Fruit fly (Drosophila melanogaster) S2 (cell line): ENCODE measurements around the gene Teh1.

Experiments
- CG8478 ChIP-seq: fragments of >200 bp; optimal IDR thresholded peaks from 2 replicates; lab custom pipeline; 2018
- CTCF ChIP-seq, 2 experiments: fragments of >200 bp; optimal IDR thresholded peaks; 2 replicates each; lab custom pipeline; 2018

DNA sequence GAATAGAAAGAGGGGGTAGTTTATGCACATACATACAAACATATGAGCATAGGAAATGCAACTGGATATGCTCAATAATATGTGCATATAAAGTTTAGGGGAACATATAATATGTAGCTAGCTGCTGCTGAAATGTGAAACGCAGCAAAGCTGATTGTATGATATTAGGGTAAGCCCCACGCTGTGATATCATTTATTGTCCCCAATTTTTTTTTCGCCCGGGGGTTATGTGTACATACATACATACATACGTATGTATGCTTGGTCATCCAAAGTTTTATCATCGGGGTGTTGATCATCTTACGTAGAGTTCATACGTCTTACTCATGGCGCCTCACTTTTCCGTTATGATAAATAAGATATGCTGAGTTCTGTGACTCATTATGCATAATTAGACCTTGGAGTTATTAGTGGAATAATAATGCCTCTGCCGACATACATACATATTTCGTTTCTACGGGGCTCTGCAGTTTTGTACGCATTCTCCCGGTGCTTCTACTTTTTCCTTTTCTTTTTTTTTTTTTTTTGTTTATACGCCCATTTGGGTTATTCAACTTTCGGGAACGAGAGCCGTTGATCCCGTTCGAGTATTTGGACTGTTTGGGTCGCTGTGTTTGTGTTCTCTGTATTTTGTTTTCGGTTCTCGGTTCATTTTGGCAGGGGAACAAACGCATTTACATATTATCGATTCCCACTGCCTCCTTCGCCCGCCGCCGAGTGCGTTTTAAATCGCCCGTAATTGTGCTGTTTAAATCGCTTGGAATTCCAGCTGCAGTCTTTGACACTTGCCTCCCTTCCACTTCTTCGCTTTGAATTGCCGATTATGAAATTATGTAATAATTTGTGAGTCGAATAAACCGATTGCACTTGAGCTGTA is 17.8 kb upstream of the Teh1 start:
- TF ChIP-seq CG8478: no peak
- no peak for TF ChIP-seq CTCF (optimal IDR thresholded peaks at IDR 0.05; lab: Kevin White, UChicago)
